Worm (Caenorhabditis elegans) whole organism, L1 larva: ENCODE data around the gene eif-3.K.
A peak's percentile ranks its signal among the peaks of the same experiment; 100 is the strongest.

Experiments
- egl-27 ChIP-seq, 2 experiments: fragments of 150-350 bp in 1 of 2; sonication (generic microtip); optimal IDR thresholded peaks; 3 replicates each; lab custom pipeline; 2017 to 2018; ENCODE audit warnings: missing biosample characterization in 2 of 2, missing genetic modification characterization in 2 of 2, missing genetic modification reagents in 2 of 2
- elt-2 ChIP-seq: sonication (generic microtip); optimal IDR thresholded peaks from 2 replicates; lab custom pipeline; 2016; ENCODE audit warnings: missing genetic modification characterization, mild to moderate bottlenecking, inconsistent platforms, missing compliant biosample characterization, missing genetic modification reagents
- jun-1 ChIP-seq: fragments of 150-350 bp; optimal IDR thresholded peaks from 2 replicates; lab custom pipeline; 2014; ENCODE audit warnings: missing biosample characterization, missing genetic modification reagents, missing genetic modification characterization
- lin-35 ChIP-seq, 2 experiments: fragments of 150-350 bp; optimal IDR thresholded peaks; 2 replicates each; lab custom pipeline; 2014; ENCODE audit warnings: missing biosample characterization in 2 of 2, missing genetic modification characterization in 2 of 2, missing genetic modification reagents in 2 of 2
- lir-3 ChIP-seq: sonication (generic microtip); optimal IDR thresholded peaks from 2 replicates; lab custom pipeline; 2016; ENCODE audit warnings: mild to moderate bottlenecking, missing genetic modification characterization, moderate library complexity, missing compliant biosample characterization; ENCODE audit not compliant: poor library complexity
- mdl-1 ChIP-seq, 2 experiments: fragments of 150-350 bp; optimal IDR thresholded peaks; 2 replicates each; lab custom pipeline; 2014 to 2017; ENCODE audit warnings: missing biosample characterization in 2 of 2, missing genetic modification characterization in 2 of 2, inconsistent platforms in 1 of 2
- nhr-237 ChIP-seq: fragments of 150-350 bp; optimal IDR thresholded peaks from 2 replicates; lab custom pipeline; 2014; ENCODE audit warnings: missing biosample characterization, missing genetic modification characterization
- nhr-71 ChIP-seq: sonication (generic microtip); optimal IDR thresholded peaks from 2 replicates; lab custom pipeline; 2016; ENCODE audit warnings: mild to moderate bottlenecking, missing genetic modification characterization, moderate library complexity, missing compliant biosample characterization
- nhr-76 ChIP-seq: sonication (generic microtip); optimal IDR thresholded peaks from 2 replicates; lab custom pipeline; 2017; ENCODE audit warnings: missing biosample characterization, missing genetic modification characterization
- pag-3 ChIP-seq: sonication (generic microtip); optimal IDR thresholded peaks from 2 replicates; lab custom pipeline; 2017; ENCODE audit warnings: missing genetic modification characterization, mild to moderate bottlenecking, missing compliant biosample characterization, antibody characterized with exemption, borderline replicate concordance; ENCODE audit not compliant: insufficient read depth
- unc-86 ChIP-seq: sonication (generic microtip); optimal IDR thresholded peaks from 2 replicates; lab custom pipeline; 2016; ENCODE audit warnings: missing genetic modification characterization, missing compliant biosample characterization
- zag-1 ChIP-seq: fragments of 150-350 bp; optimal IDR thresholded peaks from 2 replicates; lab custom pipeline; 2014; ENCODE audit warnings: missing biosample characterization, missing genetic modification characterization
- ztf-11 ChIP-seq, 2 experiments: sonication (generic microtip); optimal IDR thresholded peaks; 2 replicates each; lab custom pipeline; 2016 to 2017; ENCODE audit warnings: missing genetic modification characterization in 2 of 2, missing biosample characterization in 1 of 2, missing compliant biosample characterization in 1 of 2
- ztf-4 ChIP-seq: fragments of 150-350 bp; optimal IDR thresholded peaks from 2 replicates; lab custom pipeline; 2014; ENCODE audit warnings: missing biosample characterization, missing genetic modification characterization

ce11 chrV:13002070-13002469 is 48.3 kb downstream of the eif-3.K start, which contains the start of gene inft-2:
- no peak for TF ChIP-seq ztf-11 (tag; optimal IDR thresholded peaks at IDR 0.05; lab: Kevin White, UChicago)
- no peak for TF ChIP-seq mdl-1 (tag; optimal IDR thresholded peaks at IDR 0.05; lab: Kevin White, UChicago)
- TF ChIP-seq nhr-76 (tag; lab: Kevin White, UChicago), result no peak
- TF ChIP-seq egl-27 (tag; optimal IDR thresholded peaks at IDR 0.05; lab: Kevin White, UChicago), result no peak
- TF ChIP-seq lir-3 (tag; lab: Kevin White, UChicago), result no peak
- no peak for TF ChIP-seq ztf-4
- no peak for TF ChIP-seq nhr-237 (tag; lab: Kevin White, UChicago)
- TF ChIP-seq lin-35 (GFP tag; optimal IDR thresholded peaks at IDR 0.05; lab: Kevin White, UChicago), result no peak
- TF ChIP-seq pag-3 (tag; lab: Kevin White, UChicago), result no peak
- no peak for TF ChIP-seq jun-1 (tag; lab: Kevin White, UChicago)
- peak; percentile 25 for TF ChIP-seq elt-2 (tag; lab: Kevin White, UChicago)
- no peak for TF ChIP-seq unc-86 (tag; lab: Kevin White, UChicago)
- TF ChIP-seq zag-1, result no peak
- no peak for TF ChIP-seq nhr-71
